Worm (Caenorhabditis elegans): Measurements from ENCODE around the gene C06C6.9.

The C06C6.9 gene

ce11 chrV:15967542-15967941, 29.0 kb downstream of the C06C6.9 start, which contains the start of gene sri-1 (continued):
- no peak for TF ChIP-seq rcor-1 (GFP tag; IDR thresholded peaks at IDR 0.05)
- no peak for TF ChIP-seq K12H6.12 (tag; optimal IDR thresholded peaks at IDR 0.05)
- no peak for TF ChIP-seq cebp-2 (GFP tag; IDR thresholded peaks at IDR 0.05)
- no peak for TF ChIP-seq ama-1 (optimal IDR thresholded peaks at IDR 0.05)
- no peak for TF ChIP-seq ama-1 (GFP tag; optimal IDR thresholded peaks at IDR 0.05)
- TF ChIP-seq unc-130 (GFP tag; optimal IDR thresholded peaks at IDR 0.05) = no peak
- TF ChIP-seq lag-1 (GFP tag; IDR thresholded peaks at IDR 0.05) = no peak

- TF ChIP-seq mes-4 (tag; optimal IDR thresholded peaks at IDR 0.05) (no peak), tlf-1 (GFP tag; optimal IDR thresholded peaks at IDR 0.05) (no peak), madf-10 (tag; optimal IDR thresholded peaks at IDR 0.05) (no peak), athp-1 (tag; optimal IDR thresholded peaks at IDR 0.05) (no peak), sea-2 (GFP tag; IDR thresholded peaks at IDR 0.05) (no peak), F57C9.4 (tag; optimal IDR thresholded peaks at IDR 0.05) (no peak), attf-3 (GFP tag; conservative IDR thresholded peaks at IDR 0.05) (no peak), F39B2.1 (GFP tag; IDR thresholded peaks at IDR 0.05) (no peak), gei-17 (GFP tag; optimal IDR thresholded peaks at IDR 0.05) (no peak), ccch-3 (GFP tag; optimal IDR thresholded peaks at IDR 0.05) (no peak), ets-4 (GFP tag; optimal IDR thresholded peaks at IDR 0.05) (no peak), him-1 (tag; optimal IDR thresholded peaks at IDR 0.05) (no peak), F52B5.7 (tag; optimal IDR thresholded peaks at IDR 0.05) (no peak)
Observed at ce11 chrV:15965114-15965513, 31.4 kb downstream of the C06C6.9 start, which contains the start of gene sri-2. TSS of gene sri-2 (minus strand) at chrV:15965214.

ce11 chrV:15959456-15959855, 37.1 kb downstream of the C06C6.9 start:
- peak; percentile 70; the same call in 1 of the 2 replicates for TF ChIP-seq hmg-1.2 (GFP tag; IDR thresholded peaks at IDR 0.05)
- TF ChIP-seq mel-28 (tag; optimal IDR thresholded peaks at IDR 0.05; ENCODE audit: borderline replicate concordance) = no peak

DNA sequence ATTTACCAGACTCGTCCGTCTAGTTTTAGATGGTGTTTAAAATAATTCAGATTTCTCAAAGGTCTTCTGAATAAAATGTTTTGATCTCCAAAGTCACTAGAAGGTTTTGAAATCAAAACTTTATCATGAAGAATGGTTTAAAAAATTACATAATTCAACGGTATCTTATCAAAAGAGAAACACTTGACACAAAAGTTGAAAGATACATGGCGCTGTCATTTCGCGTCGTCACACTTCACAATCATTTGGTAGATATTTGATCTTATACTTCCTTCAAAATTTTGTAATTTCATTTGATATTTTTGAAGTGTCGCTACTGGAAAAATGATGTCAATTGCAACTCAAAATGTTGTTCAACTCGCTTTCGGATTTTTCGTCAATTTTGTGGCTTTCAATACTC, 39.5 kb downstream of the C06C6.9 start, which contains the start of gene F36G9.3:
F36G9.3 (plus strand) TSS at position 301 of the 400 bp plus-strand sequence.
- TF ChIP-seq lag-1 (GFP tag; IDR thresholded peaks at IDR 0.05) = no peak
- TF ChIP-seq snpc-3.4 (tag; optimal IDR thresholded peaks at IDR 0.05) = no peak
- TF ChIP-seq F22D6.2 (tag; optimal IDR thresholded peaks at IDR 0.05) = no peak
- TF ChIP-seq nhr-120 (GFP tag; IDR thresholded peaks at IDR 0.05) = no peak
- TF ChIP-seq Y53G8AR.9 (GFP tag; conservative IDR thresholded peaks at IDR 0.05) = no peak
- TF ChIP-seq egl-44 (GFP tag; IDR thresholded peaks at IDR 0.05) = no peak
- TF ChIP-seq B0035.1 (tag; optimal IDR thresholded peaks at IDR 0.05) = no peak
- no peak for TF ChIP-seq B0336.3 (GFP tag; IDR thresholded peaks at IDR 0.05)
- TF ChIP-seq ccch-3 (GFP tag; optimal IDR thresholded peaks at IDR 0.05) = no peak
- TF ChIP-seq B0261.1 (tag; optimal IDR thresholded peaks at IDR 0.05) = no peak
- no peak for TF ChIP-seq athp-1 (tag; optimal IDR thresholded peaks at IDR 0.05)
- no peak for TF ChIP-seq let-607 (tag; optimal IDR thresholded peaks at IDR 0.05)
- no peak for TF ChIP-seq mel-28 (tag; optimal IDR thresholded peaks at IDR 0.05; ENCODE audit: borderline replicate concordance)
- TF ChIP-seq ceh-79 (tag; optimal IDR thresholded peaks at IDR 0.05) = no peak
- no peak for TF ChIP-seq K11D2.4 (GFP tag; IDR thresholded peaks at IDR 0.05)

DNA sequence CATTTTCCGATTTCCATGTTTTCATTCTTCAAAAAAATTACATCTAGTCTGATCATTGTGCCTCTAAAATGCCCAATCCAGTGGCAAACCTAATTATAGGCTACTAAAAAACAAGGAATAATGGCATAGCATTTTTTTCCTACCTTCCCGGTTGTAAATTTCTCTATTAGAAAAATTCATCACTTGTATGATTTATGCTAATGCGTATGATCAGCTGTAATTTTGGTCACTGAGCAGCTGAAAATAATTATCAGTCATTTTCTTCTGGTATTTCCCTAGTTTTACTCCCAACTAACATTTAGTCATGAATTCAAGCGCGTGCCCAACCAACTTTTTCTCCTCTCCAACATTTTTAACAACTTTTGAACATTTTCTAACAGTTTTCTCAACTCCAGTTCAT, 41.1 kb downstream of the C06C6.9 start, which contains the start of gene srh-186:
srh-186 (plus strand) TSS at position 301 of the 400 bp plus-strand sequence.
- TF ChIP-seq tlf-1 (GFP tag; optimal IDR thresholded peaks at IDR 0.05) (no peak), cebp-2 (GFP tag; IDR thresholded peaks at IDR 0.05) (no peak), nfya-2 (GFP tag; IDR thresholded peaks at IDR 0.05) (no peak), nfyb-1 (GFP tag; IDR thresholded peaks at IDR 0.05) (no peak), sptf-2 (GFP tag; optimal IDR thresholded peaks at IDR 0.05) (no peak), die-1 (tag; optimal IDR thresholded peaks at IDR 0.05) (no peak), zim-3 (tag; optimal IDR thresholded peaks at IDR 0.05) (no peak), fkh-3 (tag; optimal IDR thresholded peaks at IDR 0.05) (no peak), F39B2.1 (GFP tag; IDR thresholded peaks at IDR 0.05) (no peak), F22D6.2 (tag; optimal IDR thresholded peaks at IDR 0.05) (no peak), gei-17 (GFP tag; optimal IDR thresholded peaks at IDR 0.05) (no peak), chd-7 (tag; optimal IDR thresholded peaks at IDR 0.05) (no peak), mxl-1 (tag; optimal IDR thresholded peaks at IDR 0.05) (no peak), athp-1 (tag; optimal IDR thresholded peaks at IDR 0.05) (no peak), nhr-80 (tag; optimal IDR thresholded peaks at IDR 0.05) (no peak)
